Worm (Caenorhabditis elegans) whole organism, L3 larva: ENCODE measurements around the gene Y59A8B.8.
A peak's percentile ranks its signal among the peaks of the same experiment; 100 is the strongest.

ENCODE experiments used
- R02D3.7 ChIP-seq: fragments of 150-350 bp; optimal IDR thresholded peaks from 2 replicates; lab custom pipeline; 2014; ENCODE audit warnings: missing biosample characterization, missing genetic modification characterization
- aly-2 ChIP-seq: fragments of 150-350 bp; optimal IDR thresholded peaks from 2 replicates; lab custom pipeline; 2014; ENCODE audit warnings: missing biosample characterization, missing genetic modification characterization
- ceh-28 ChIP-seq: fragments of 150-350 bp; optimal IDR thresholded peaks from 2 replicates; lab custom pipeline; 2014; ENCODE audit warnings: missing biosample characterization, missing genetic modification reagents, missing genetic modification characterization
- egl-5 ChIP-seq: fragments of 150-350 bp; optimal IDR thresholded peaks from 2 replicates; lab custom pipeline; 2017; ENCODE audit warnings: missing biosample characterization, missing genetic modification reagents, missing genetic modification characterization, inconsistent platforms
- elt-1 ChIP-seq: fragments of 150-350 bp; optimal IDR thresholded peaks from 2 replicates; lab custom pipeline; 2014; ENCODE audit warnings: missing biosample characterization, missing genetic modification characterization
- elt-3 ChIP-seq, 3 experiments: fragments of 150-350 bp in 1 of 3; sonication (generic microtip) in 2 of 3; optimal IDR thresholded peaks; 2 replicates in 2 of 3; 4 replicates in 1 of 3; lab custom pipeline; 2014 to 2017; ENCODE audit warnings: missing biosample characterization in 3 of 3, missing genetic modification characterization in 3 of 3
- eor-1 ChIP-seq, 2 experiments: fragments of 150-350 bp; optimal IDR thresholded peaks; 2 replicates each; lab custom pipeline; 2014 to 2018; ENCODE audit warnings: missing biosample characterization in 2 of 2, missing genetic modification characterization in 2 of 2
- fkh-10 ChIP-seq: sonication (generic microtip); optimal IDR thresholded peaks from 2 replicates; lab custom pipeline; 2017; ENCODE audit warnings: missing biosample characterization, missing genetic modification reagents, missing genetic modification characterization
- hmg-11 ChIP-seq: sonication (generic microtip); optimal IDR thresholded peaks from 2 replicates; lab custom pipeline; 2016; ENCODE audit warnings: missing genetic modification characterization, missing compliant biosample characterization
- jun-1 ChIP-seq: fragments of 150-350 bp; optimal IDR thresholded peaks from 2 replicates; lab custom pipeline; 2014; ENCODE audit warnings: missing biosample characterization, missing genetic modification reagents, missing genetic modification characterization
- lin-15B ChIP-seq: fragments of 150-350 bp; optimal IDR thresholded peaks from 2 replicates; lab custom pipeline; 2014; ENCODE audit warnings: missing biosample characterization, missing genetic modification characterization
- lsy-12 ChIP-seq: sonication (generic microtip); optimal IDR thresholded peaks from 2 replicates; lab custom pipeline; 2016; ENCODE audit warnings: mild to moderate bottlenecking, missing genetic modification characterization, missing compliant biosample characterization
- mdl-1 ChIP-seq: fragments of 150-350 bp; optimal IDR thresholded peaks from 2 replicates; lab custom pipeline; 2014; ENCODE audit warnings: missing biosample characterization, missing genetic modification characterization
- mml-1 ChIP-seq: fragments of 150-350 bp; sonication (generic microtip); optimal IDR thresholded peaks from 3 replicates; lab custom pipeline; 2014; ENCODE audit warnings: missing biosample characterization, missing genetic modification characterization
- nfya-1 ChIP-seq: sonication (generic microtip); optimal IDR thresholded peaks from 2 replicates; lab custom pipeline; 2017; ENCODE audit warnings: missing genetic modification characterization, mild to moderate bottlenecking, missing compliant biosample characterization, antibody characterized with exemption, moderate library complexity; ENCODE audit not compliant: insufficient read depth
- nhr-11 ChIP-seq: fragments of 150-350 bp; optimal IDR thresholded peaks from 2 replicates; lab custom pipeline; 2014; ENCODE audit warnings: missing biosample characterization, missing genetic modification characterization
- nhr-12 ChIP-seq: fragments of 150-350 bp; optimal IDR thresholded peaks from 2 replicates; lab custom pipeline; 2014; ENCODE audit warnings: missing biosample characterization, missing genetic modification characterization
- nhr-23 ChIP-seq: fragments of 150-350 bp; optimal IDR thresholded peaks from 2 replicates; lab custom pipeline; 2014; ENCODE audit warnings: missing biosample characterization, missing genetic modification reagents, missing genetic modification characterization
- nhr-237 ChIP-seq: fragments of 150-350 bp; optimal IDR thresholded peaks from 2 replicates; lab custom pipeline; 2014; ENCODE audit warnings: missing biosample characterization, missing genetic modification characterization
- nhr-25 ChIP-seq: sonication (generic microtip); optimal IDR thresholded peaks from 2 replicates; lab custom pipeline; 2017; ENCODE audit warnings: missing biosample characterization, missing genetic modification characterization
- nhr-28 ChIP-seq: fragments of 150-350 bp; optimal IDR thresholded peaks from 2 replicates; lab custom pipeline; 2014; ENCODE audit warnings: missing biosample characterization, missing genetic modification characterization
- nhr-43 ChIP-seq: sonication (generic microtip); optimal IDR thresholded peaks from 2 replicates; lab custom pipeline; 2016; ENCODE audit warnings: mild to moderate bottlenecking, missing genetic modification characterization, missing compliant biosample characterization; ENCODE audit not compliant: poor library complexity, severe bottlenecking
- nhr-76 ChIP-seq: fragments of 150-350 bp; sonication (generic microtip); optimal IDR thresholded peaks from 5 replicates; lab custom pipeline; 2014; ENCODE audit warnings: missing biosample characterization, missing genetic modification characterization
- pha-4 ChIP-seq: fragments of 150-350 bp; optimal IDR thresholded peaks from 2 replicates; lab custom pipeline; 2014; ENCODE audit warnings: missing biosample characterization, missing genetic modification reagents, missing genetic modification characterization
- pqm-1 ChIP-seq: fragments of 150-350 bp; optimal IDR thresholded peaks from 2 replicates; lab custom pipeline; 2017; ENCODE audit warnings: missing biosample characterization, missing genetic modification characterization, inconsistent platforms
- sea-2 ChIP-seq: fragments of 150-350 bp; sonication (generic microtip); optimal IDR thresholded peaks from 4 replicates; lab custom pipeline; 2014; ENCODE audit warnings: missing biosample characterization, missing genetic modification reagents, missing genetic modification characterization
- skn-1 ChIP-seq: fragments of 150-350 bp; optimal IDR thresholded peaks from 2 replicates; lab custom pipeline; 2014; ENCODE audit warnings: missing biosample characterization, missing genetic modification characterization
- tbx-2 ChIP-seq: sonication (generic microtip); optimal IDR thresholded peaks from 2 replicates; lab custom pipeline; 2016; ENCODE audit warnings: mild to moderate bottlenecking, missing genetic modification characterization, missing compliant biosample characterization
- zag-1 ChIP-seq: fragments of 150-350 bp; optimal IDR thresholded peaks from 2 replicates; lab custom pipeline; 2014; ENCODE audit warnings: missing biosample characterization, missing genetic modification characterization

Y59A8B.8 gene

ce11 chrV:18098387-18098786 is 32.3 kb upstream of the Y59A8B.8 start, which contains the start of gene par-4:
Gene par-4, plus strand, starts transcription at chrV:18098687.
- TF ChIP-seq skn-1 (no peak), tbx-2 (no peak), aly-2 (tag; lab: Kevin White, UChicago) (no peak), R02D3.7 (tag; lab: Kevin White, UChicago) (no peak), pqm-1 (tag; lab: Kevin White, UChicago) (no peak), fkh-10 (GFP tag; lab: Kevin White, UChicago) (no peak), egl-5 (tag; lab: Kevin White, UChicago) (no peak), lsy-12 (tag; lab: Kevin White, UChicago) (no peak), mdl-1 (no peak), elt-3 (tag; optimal IDR thresholded peaks at IDR 0.05; lab: Kevin White, UChicago) (no peak), nhr-76 (tag; lab: Kevin White, UChicago) (no peak), nhr-11 (no peak), nhr-237 (tag; lab: Kevin White, UChicago) (no peak), nhr-28 (tag; lab: Kevin White, UChicago) (no peak), jun-1 (tag; lab: Kevin White, UChicago) (no peak), nhr-23 (tag; lab: Kevin White, UChicago) (no peak), hmg-11 (tag; lab: Kevin White, UChicago) (no peak), nhr-25 (tag; lab: Kevin White, UChicago) (no peak), mml-1 (tag; lab: Kevin White, UChicago) (no peak)

ce11 chrV:18093941-18094340 is 27.8 kb upstream of the Y59A8B.8 start:
- TF ChIP-seq egl-5 (tag; lab: Kevin White, UChicago) (no peak), nhr-12 (tag; lab: Kevin White, UChicago) (no peak), elt-1 (tag; lab: Kevin White, UChicago) (no peak)

DNA sequence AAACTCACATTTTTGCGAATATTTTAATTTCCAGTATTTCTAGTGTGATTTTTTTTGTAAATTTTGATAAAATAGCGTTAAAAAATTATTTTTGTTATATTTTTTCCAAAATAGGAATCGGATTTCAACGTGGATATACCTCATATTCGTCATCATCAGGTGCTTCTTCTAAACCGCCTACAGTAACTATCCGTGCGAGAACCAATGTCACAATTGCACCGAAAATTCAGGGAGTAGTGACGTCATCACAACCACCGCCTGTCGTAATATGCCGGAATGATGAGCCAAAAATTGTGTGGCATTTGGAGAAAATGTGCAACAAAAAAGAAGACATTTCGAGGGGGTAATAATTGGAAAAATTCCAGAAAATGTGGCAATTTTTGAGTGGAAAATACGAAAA is 25.1 kb upstream of the Y59A8B.8 start:
- TF ChIP-seq R02D3.7 (tag; lab: Kevin White, UChicago) (no peak), fkh-10 (GFP tag; lab: Kevin White, UChicago) (no peak), ceh-28 (tag; lab: Kevin White, UChicago) (no peak)

DNA sequence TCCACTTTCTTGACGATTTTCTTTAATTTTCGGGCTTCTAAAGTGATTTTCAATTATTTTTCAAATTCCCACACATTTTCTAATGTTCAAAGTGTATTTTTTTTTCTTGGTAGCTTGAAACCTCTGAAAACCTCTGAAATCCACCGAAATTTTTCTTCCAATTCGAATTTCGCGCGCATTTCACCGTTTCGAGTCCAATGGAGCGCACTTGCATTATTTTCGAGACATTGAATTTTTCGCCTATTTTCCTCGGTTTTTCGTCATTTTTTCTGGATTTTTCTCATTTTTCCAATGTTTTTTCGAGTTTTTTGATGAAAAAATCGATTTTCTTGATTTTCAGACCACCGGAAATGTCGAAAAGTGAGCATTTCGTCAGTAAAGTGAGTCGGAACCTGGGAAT is 20.7 kb upstream of the Y59A8B.8 start, which contains the start of gene slr-2:
TSS of gene slr-2 (plus strand) at position 341 of the 400 bp plus-strand sequence.
- TF ChIP-seq zag-1 (tag; lab: Kevin White, UChicago), result no peak
- peak; percentile 60 for TF ChIP-seq pha-4 (tag; lab: Kevin White, UChicago)
- TF ChIP-seq lin-15B (tag; lab: Kevin White, UChicago), result peak; percentile 65
- peak; percentile 8 for TF ChIP-seq nhr-23 (tag; lab: Kevin White, UChicago)
- TF ChIP-seq eor-1 (tag; optimal IDR thresholded peaks at IDR 0.05; lab: Kevin White, UChicago), result no peak
- TF ChIP-seq nfya-1 (tag; lab: Kevin White, UChicago), result peak; percentile 65
- TF ChIP-seq, all 47 proteins: peak for 4

ce11 chrV:18086174-18086661 is 20.1 kb upstream of the Y59A8B.8 start, which contains the start of gene Y59A8B.12:
Gene Y59A8B.12, minus strand, starts transcription at chrV:18086224.
- TF ChIP-seq nhr-43, result no peak
- TF ChIP-seq sea-2, result no peak
- TF ChIP-seq skn-1, result no peak

ce11 chrV:18085150-18085833 is 19.2 kb upstream of the Y59A8B.8 start, which contains the start of gene fbxa-106:
Gene fbxa-106, minus strand, starts transcription at chrV:18085200.
- TF ChIP-seq zag-1 (tag; lab: Kevin White, UChicago) (no peak), nhr-43 (no peak), nhr-23 (tag; lab: Kevin White, UChicago) (no peak)
